Worm (Caenorhabditis elegans): ENCODE results near the gene slc-25A26.

DNA sequence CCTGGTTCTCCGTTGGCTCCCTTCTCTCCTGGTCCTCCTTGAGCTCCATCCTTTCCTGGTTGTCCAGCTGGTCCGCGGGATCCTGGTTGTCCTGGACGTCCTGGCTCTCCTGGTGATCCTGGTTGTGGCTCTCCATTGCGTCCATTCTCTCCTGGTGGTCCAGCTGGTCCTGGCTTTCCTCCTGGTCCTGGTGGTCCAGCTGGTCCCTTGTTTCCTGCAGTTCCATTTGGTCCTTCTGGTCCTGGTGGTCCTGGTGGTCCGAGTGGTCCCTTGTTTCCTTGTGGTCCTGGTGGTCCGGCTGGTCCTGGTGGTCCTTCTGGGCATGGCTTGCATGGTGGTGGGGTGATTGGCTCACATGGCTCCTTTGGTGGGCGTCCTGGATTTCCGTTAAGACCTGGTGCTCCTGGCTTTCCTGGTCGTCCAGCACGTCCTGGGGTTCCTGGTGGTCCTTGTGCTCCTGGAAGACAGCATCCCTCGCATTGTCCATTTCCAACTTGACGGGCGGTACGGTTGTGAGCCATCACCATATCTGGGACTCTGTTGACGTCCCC, 48.9 kb downstream of the slc-25A26 start:
- TF ChIP-seq unc-39 (tag; optimal IDR thresholded peaks at IDR 0.05), result no peak
- no peak for TF ChIP-seq saeg-2 (GFP tag; IDR thresholded peaks at IDR 0.05)
- no peak for TF ChIP-seq attf-4 (tag; optimal IDR thresholded peaks at IDR 0.05)
- TF ChIP-seq unc-62 (GFP tag; optimal IDR thresholded peaks at IDR 0.05 in 1 of 2), result no peak
- TF ChIP-seq unc-62 (tag; optimal IDR thresholded peaks at IDR 0.05), result no peak
- TF ChIP-seq egl-27 (tag; optimal IDR thresholded peaks at IDR 0.05), result no peak
- no peak for TF ChIP-seq fkh-10 (GFP tag; optimal IDR thresholded peaks at IDR 0.05)
- TF ChIP-seq zfp-2 (tag; optimal IDR thresholded peaks at IDR 0.05), result no peak
- no peak for TF ChIP-seq nhr-48 (tag; optimal IDR thresholded peaks at IDR 0.05)
- no peak for TF ChIP-seq lin-39 (tag; optimal IDR thresholded peaks at IDR 0.05)
